Fruit fly (Drosophila melanogaster): ENCODE data around the gene CG10298.

DNA sequence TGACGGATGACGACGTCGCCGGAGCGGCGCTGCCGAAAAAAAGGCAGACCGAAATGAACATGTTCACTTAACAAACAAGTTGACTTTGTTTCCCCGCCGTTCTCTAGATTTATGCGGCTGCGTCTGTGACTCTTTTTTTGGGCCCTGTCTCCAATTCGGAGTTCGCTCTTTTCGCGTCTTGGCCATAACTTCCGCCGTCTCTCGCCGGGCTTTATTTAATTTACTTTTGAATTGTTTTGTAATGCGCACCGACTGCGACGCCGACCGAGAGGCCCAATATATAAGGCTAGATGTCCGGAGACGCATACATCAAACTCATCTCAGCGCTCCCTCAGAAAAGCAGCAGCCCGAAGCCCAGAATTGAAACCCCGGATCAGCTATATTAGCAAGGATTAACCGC, 44.0 kb upstream of the CG10298 start, which contains the start of gene Osi14:
- no peak for TF ChIP-seq h (optimal IDR thresholded peaks at IDR 0.05)
- TF ChIP-seq ttk (optimal IDR thresholded peaks at IDR 0.05) = no peak
- no peak for TF ChIP-seq insv (optimal IDR thresholded peaks at IDR 0.05)
